Fruit fly (Drosophila melanogaster) whole organism, wandering third instar larva: ENCODE data around the gene Ugt302K1.

Experiments
- CG32264 ChIP-seq: fragments of 200-800 bp; sonication (Bioruptor generic); optimal IDR thresholded peaks from 2 replicates; lab custom pipeline; 2016; ENCODE audit warnings: missing biosample characterization, missing genetic modification characterization
- CG9705 ChIP-seq: fragments of 200-800 bp; sonication (Bioruptor generic); optimal IDR thresholded peaks from 2 replicates; lab custom pipeline; 2018; ENCODE audit warnings: missing biosample characterization, mild to moderate bottlenecking, missing genetic modification characterization
- CrebA ChIP-seq: fragments of 200-800 bp; sonication (Bioruptor generic); optimal IDR thresholded peaks from 2 replicates; lab custom pipeline; 2016; ENCODE audit warnings: missing biosample characterization, mild to moderate bottlenecking, missing genetic modification characterization, borderline replicate concordance
- Dfd ChIP-seq: fragments of >200 bp; optimal IDR thresholded peaks from 2 replicates; lab custom pipeline; 2017; ENCODE audit warnings: missing biosample characterization, missing genetic modification characterization
- GATAd ChIP-seq: sonication (Bioruptor generic); optimal IDR thresholded peaks from 2 replicates; lab custom pipeline; 2016; ENCODE audit warnings: missing biosample characterization, missing genetic modification characterization
- HLH106 ChIP-seq: fragments of 200-800 bp; optimal IDR thresholded peaks from 3 replicates; lab custom pipeline; 2019; ENCODE audit warnings: missing biosample characterization, mild to moderate bottlenecking, missing genetic modification characterization, moderate library complexity
- Hnf4 ChIP-seq: fragments of 200-800 bp; sonication (Bioruptor generic); optimal IDR thresholded peaks from 2 replicates; lab custom pipeline; 2016; ENCODE audit warnings: missing biosample characterization, mild to moderate bottlenecking, missing genetic modification characterization
- Hr78 ChIP-seq: fragments of >200 bp; optimal IDR thresholded peaks from 2 replicates; lab custom pipeline; 2017; ENCODE audit warnings: missing biosample characterization, missing genetic modification characterization
- Hr83 ChIP-seq: fragments of 200-300 bp; sonication (Bioruptor generic); optimal IDR thresholded peaks from 2 replicates; lab custom pipeline; 2016; ENCODE audit warnings: missing biosample characterization, mild to moderate bottlenecking, missing genetic modification characterization, moderate library complexity; ENCODE audit not compliant: poor library complexity, severe bottlenecking
- Jra ChIP-seq: sonication (Bioruptor generic); optimal IDR thresholded peaks from 2 replicates; lab custom pipeline; 2016; ENCODE audit warnings: missing biosample characterization, missing genetic modification characterization
- Mio ChIP-seq: sonication (Bioruptor generic); optimal IDR thresholded peaks from 2 replicates; lab custom pipeline; 2016; ENCODE audit warnings: missing biosample characterization, missing genetic modification characterization
- Myc ChIP-seq: fragments of >200 bp; optimal IDR thresholded peaks from 2 replicates; lab custom pipeline; 2017
- OdsH ChIP-seq: fragments of 200-800 bp; sonication (Bioruptor generic); optimal IDR thresholded peaks from 2 replicates; lab custom pipeline; 2016; ENCODE audit warnings: missing biosample characterization, mild to moderate bottlenecking, missing genetic modification characterization
- Rel ChIP-seq, 2 experiments: fragments of 200-800 bp; sonication (Bioruptor generic) in 1 of 2; optimal IDR thresholded peaks; 2 replicates in 1 of 2; 3 replicates in 1 of 2; lab custom pipeline; 2016 to 2019; ENCODE audit warnings: mild to moderate bottlenecking in 2 of 2, missing biosample characterization in 2 of 2, missing genetic modification characterization in 2 of 2, moderate library complexity in 1 of 2
- Sp1 ChIP-seq: fragments of 200-800 bp; sonication (Bioruptor generic); optimal IDR thresholded peaks from 3 replicates; lab custom pipeline; 2019; ENCODE audit warnings: missing biosample characterization, mild to moderate bottlenecking, missing genetic modification characterization, moderate library complexity
- Vsx2 ChIP-seq: fragments of 200-300, 225-300 bp; sonication (Bioruptor generic); optimal IDR thresholded peaks from 2 replicates; lab custom pipeline; 2018; ENCODE audit warnings: missing biosample characterization, missing genetic modification characterization; ENCODE audit not compliant: partially characterized antibody
- br ChIP-seq: fragments of 200-800 bp; sonication (Bioruptor generic); optimal IDR thresholded peaks from 2 replicates; lab custom pipeline; 2016; ENCODE audit warnings: missing biosample characterization, missing genetic modification characterization
- brk ChIP-seq: fragments of 200-800 bp; sonication (Bioruptor generic); optimal IDR thresholded peaks from 2 replicates; lab custom pipeline; 2016; ENCODE audit warnings: missing biosample characterization, mild to moderate bottlenecking, missing genetic modification characterization
- dl ChIP-seq, 2 experiments: fragments of 175-275, 200-275 bp in 1 of 2; fragments of 200-275 bp in 1 of 2; sonication (Bioruptor generic); optimal IDR thresholded peaks; lab custom pipeline; 2018; ENCODE audit warnings: mild to moderate bottlenecking in 2 of 2, missing biosample characterization in 2 of 2, missing genetic modification characterization in 2 of 2, moderate library complexity in 2 of 2; ENCODE audit not compliant: partially characterized antibody in 2 of 2, insufficient read depth in 1 of 2
- dsf ChIP-seq: sonication (Bioruptor generic); optimal IDR thresholded peaks from 2 replicates; lab custom pipeline; 2016; ENCODE audit warnings: missing biosample characterization, missing genetic modification characterization, borderline replicate concordance
- ey ChIP-seq: fragments of 200-800 bp; sonication (Bioruptor generic); optimal IDR thresholded peaks from 2 replicates; lab custom pipeline; 2016; ENCODE audit warnings: missing biosample characterization, missing genetic modification characterization
- foxo ChIP-seq, 2 experiments: fragments of 200-800 bp; sonication (Bioruptor generic); optimal IDR thresholded peaks; 2 replicates in 1 of 2; 3 replicates in 1 of 2; lab custom pipeline; 2016 to 2017; ENCODE audit warnings: missing biosample characterization in 2 of 2, missing genetic modification characterization in 2 of 2
- fru ChIP-seq: fragments of 200-800 bp; sonication (Bioruptor generic); optimal IDR thresholded peaks from 3 replicates; lab custom pipeline; 2016; ENCODE audit warnings: missing biosample characterization, mild to moderate bottlenecking, missing genetic modification characterization
- h ChIP-seq: fragments of 200-800 bp; sonication (Bioruptor generic); optimal IDR thresholded peaks from 3 replicates; lab custom pipeline; 2016; ENCODE audit warnings: missing biosample characterization, mild to moderate bottlenecking, missing genetic modification characterization
- jim ChIP-seq: fragments of 175-275, 200-325 bp; sonication (Bioruptor generic); optimal IDR thresholded peaks from 2 replicates; lab custom pipeline; 2016; ENCODE audit warnings: missing biosample characterization, mild to moderate bottlenecking, missing genetic modification characterization
- lola ChIP-seq: fragments of >200 bp; optimal IDR thresholded peaks from 2 replicates; lab custom pipeline; 2017; ENCODE audit warnings: missing biosample characterization, missing genetic modification characterization
- pan ChIP-seq: fragments of >200 bp; optimal IDR thresholded peaks from 2 replicates; lab custom pipeline; 2017
- psq ChIP-seq: fragments of 200-800 bp; sonication (Bioruptor generic); optimal IDR thresholded peaks from 3 replicates; lab custom pipeline; 2017; ENCODE audit warnings: missing biosample characterization, mild to moderate bottlenecking, missing genetic modification characterization, moderate library complexity
- rgr ChIP-seq: fragments of 200-800 bp; sonication (Bioruptor generic); optimal IDR thresholded peaks from 3 replicates; lab custom pipeline; 2016; ENCODE audit warnings: missing biosample characterization, mild to moderate bottlenecking, missing genetic modification characterization
- sage ChIP-seq: fragments of 200-800 bp; sonication (Bioruptor generic); optimal IDR thresholded peaks from 2 replicates; lab custom pipeline; 2016; ENCODE audit warnings: missing biosample characterization, mild to moderate bottlenecking, missing genetic modification characterization
- sv ChIP-seq: fragments of 200-800 bp; sonication (Bioruptor generic); optimal IDR thresholded peaks from 3 replicates; lab custom pipeline; 2016; ENCODE audit warnings: missing biosample characterization, missing genetic modification characterization
- tai ChIP-seq: sonication (Bioruptor generic); optimal IDR thresholded peaks from 2 replicates; lab custom pipeline; 2016; ENCODE audit warnings: missing biosample characterization, missing genetic modification characterization
- usp ChIP-seq: fragments of >200 bp; optimal IDR thresholded peaks from 2 replicates; lab custom pipeline; 2017; ENCODE audit warnings: missing biosample characterization, missing genetic modification characterization
- woc ChIP-seq: sonication (Bioruptor generic); optimal IDR thresholded peaks from 2 replicates; lab custom pipeline; 2016; ENCODE audit warnings: missing biosample characterization, mild to moderate bottlenecking, missing genetic modification characterization

Gene Ugt302K1

DNA sequence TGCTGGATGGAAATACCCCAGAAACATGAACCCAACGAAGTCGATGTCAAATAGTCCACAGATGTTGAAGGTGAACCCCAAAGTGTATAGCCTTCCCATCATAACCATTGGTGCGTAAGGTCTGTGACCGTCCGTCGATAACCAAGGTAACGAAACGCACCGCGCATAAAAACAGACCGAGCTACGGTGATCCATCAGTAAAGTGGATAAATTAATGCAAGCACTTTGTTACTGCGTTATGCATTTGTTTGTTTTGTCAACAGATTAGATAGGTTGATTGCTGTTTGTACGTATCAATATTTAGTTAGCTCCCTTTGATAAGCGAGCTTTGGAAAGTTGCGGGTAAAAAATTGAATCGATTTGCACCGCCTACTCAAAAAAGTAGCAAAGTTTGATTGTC lies 24.7 kb upstream of the Ugt302K1 start:
- TF ChIP-seq woc, result no peak
- TF ChIP-seq tai, result no peak
- TF ChIP-seq Myc, result no peak
- no peak for TF ChIP-seq Sp1 (GFP tag; lab: Kevin White, UChicago)
- TF ChIP-seq GATAd (GFP tag; lab: Kevin White, UChicago), result no peak
- TF ChIP-seq Hnf4, result no peak
- no peak for TF ChIP-seq Jra (GFP tag; lab: Kevin White, UChicago)
- TF ChIP-seq Vsx2, result no peak
- no peak for TF ChIP-seq rgr (GFP tag; lab: Kevin White, UChicago)
- TF ChIP-seq Dfd (GFP tag; lab: Kevin White, UChicago), result no peak

DNA sequence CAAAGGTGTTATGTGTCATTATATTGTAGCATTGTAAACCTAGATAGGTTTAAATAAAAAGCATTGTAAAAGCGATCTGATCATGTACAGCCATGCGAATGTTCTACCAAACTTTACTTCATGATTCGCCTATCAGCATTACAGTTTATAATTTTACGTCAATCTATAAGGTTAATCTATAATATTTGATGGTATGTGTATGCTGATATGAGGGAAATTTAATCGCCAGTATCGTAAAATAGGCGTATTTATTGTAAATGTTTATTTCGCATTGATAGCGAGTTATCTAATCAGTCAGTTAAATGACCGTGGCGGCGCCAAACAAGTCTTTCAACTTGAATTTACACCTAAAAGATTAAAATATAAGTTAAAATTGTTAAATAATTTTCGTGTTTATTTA lies 23.9 kb upstream of the Ugt302K1 start:
- TF ChIP-seq ey (GFP tag; lab: Kevin White, UChicago) (no peak), Hnf4 (no peak), rgr (GFP tag; lab: Kevin White, UChicago) (no peak), Vsx2 (no peak), usp (GFP tag; lab: Kevin White, UChicago) (no peak), dsf (no peak), CrebA (no peak), h (GFP tag; lab: Kevin White, UChicago) (no peak), fru (GFP tag; lab: Kevin White, UChicago) (no peak), dl (GFP tag; optimal IDR thresholded peaks at IDR 0.05; lab: Kevin White, UChicago; ENCODE audit: insufficient read depth in 1 of 2, partially characterized antibody in 2 of 2) (no peak), CG32264 (GFP tag; lab: Kevin White, UChicago) (no peak), psq (GFP tag; lab: Kevin White, UChicago) (no peak), Hr83 (GFP tag; lab: Kevin White, UChicago) (no peak), tai (no peak), woc (no peak), Myc (no peak), jim (GFP tag; lab: Kevin White, UChicago) (no peak)

DNA sequence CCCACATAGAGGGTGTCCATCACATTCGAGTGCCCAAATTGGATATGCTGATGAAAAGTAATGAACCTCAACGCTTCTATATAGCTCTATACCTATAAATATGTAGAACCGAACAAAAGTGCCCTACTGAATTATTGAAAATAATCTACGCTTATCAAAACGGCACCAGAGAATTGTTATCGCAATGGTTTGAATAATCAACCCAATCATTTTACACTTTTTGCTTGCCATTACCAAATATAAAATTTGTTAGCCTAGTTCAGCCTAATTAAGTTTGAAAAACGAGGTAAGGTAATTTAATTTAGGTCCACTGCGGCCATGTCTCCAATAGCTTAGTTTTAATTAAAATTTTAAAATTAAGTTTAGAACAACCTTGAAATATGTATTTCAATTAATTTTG lies 22.1 kb upstream of the Ugt302K1 start:
- TF ChIP-seq Hr83 (GFP tag; lab: Kevin White, UChicago), result no peak
- no peak for TF ChIP-seq pan (lab: Kevin White, UChicago)
- no peak for TF ChIP-seq tai
- TF ChIP-seq GATAd (GFP tag; lab: Kevin White, UChicago), result no peak
- TF ChIP-seq dsf, result no peak
- no peak for TF ChIP-seq sage (GFP tag; lab: Kevin White, UChicago)
- no peak for TF ChIP-seq foxo (GFP tag; optimal IDR thresholded peaks at IDR 0.05; lab: Kevin White, UChicago)
- no peak for TF ChIP-seq woc
- TF ChIP-seq ey (GFP tag; lab: Kevin White, UChicago), result no peak

DNA sequence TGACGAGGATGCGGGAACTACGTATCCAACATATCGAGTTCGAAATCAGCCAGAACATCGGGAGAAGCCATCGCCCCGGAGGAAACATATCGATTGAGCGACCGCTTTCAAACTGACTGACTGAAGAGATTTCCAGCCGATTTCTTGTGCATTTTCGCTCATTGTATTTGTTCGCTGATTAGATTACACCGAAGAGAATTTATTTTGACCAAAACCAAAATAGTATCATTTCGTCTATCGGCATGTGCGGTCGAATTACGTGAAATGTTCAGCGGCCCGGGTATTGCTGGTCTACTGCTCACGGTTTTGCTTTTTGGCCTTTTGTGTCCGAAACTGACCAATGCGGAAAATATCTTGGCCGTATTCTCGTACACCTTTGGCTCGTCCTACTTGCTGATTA lies 21.7 kb upstream of the Ugt302K1 start, which contains the start of the genes Ugt304A1 and Ugt303A1:
Ugt304A1 (minus strand) TSS at position 101 of the 400 bp plus-strand sequence.
Ugt303A1 (plus strand) TSS at position 222 of the 400 bp plus-strand sequence.
- TF ChIP-seq br (GFP tag; lab: Kevin White, UChicago) (no peak), OdsH (GFP tag; lab: Kevin White, UChicago) (no peak), Sp1 (GFP tag; lab: Kevin White, UChicago) (no peak), brk (GFP tag; lab: Kevin White, UChicago) (no peak), Rel (GFP tag; optimal IDR thresholded peaks at IDR 0.05; lab: Kevin White, UChicago) (no peak), Rel (tag; optimal IDR thresholded peaks at IDR 0.05; lab: Kevin White, UChicago) (no peak), ey (GFP tag; lab: Kevin White, UChicago) (no peak), usp (GFP tag; lab: Kevin White, UChicago) (no peak), Mio (no peak), h (GFP tag; lab: Kevin White, UChicago) (no peak), CG9705 (GFP tag; lab: Kevin White, UChicago) (no peak), sv (no peak)

DNA sequence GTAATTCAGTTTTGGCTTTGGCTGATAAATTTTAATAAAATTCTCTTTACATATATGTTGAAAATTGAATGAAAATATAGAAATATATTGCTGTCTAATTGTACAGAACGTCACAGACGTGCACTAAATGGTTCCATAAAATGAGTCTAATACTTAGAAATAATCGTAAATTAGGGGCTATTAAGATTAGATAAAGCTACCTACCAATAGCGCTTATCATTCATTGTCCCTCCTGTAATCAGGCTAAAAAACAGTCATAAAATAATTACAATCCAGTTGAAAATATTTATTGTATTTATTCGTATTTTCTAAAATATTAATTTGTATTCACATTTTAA lies 19.5 kb upstream of the Ugt302K1 start:
- TF ChIP-seq HLH106 (tag; lab: Kevin White, UChicago) (no peak), rgr (GFP tag; lab: Kevin White, UChicago) (no peak), lola (GFP tag; lab: Kevin White, UChicago) (no peak), Hr78 (no peak), CrebA (peak; percentile 58), ey (GFP tag; lab: Kevin White, UChicago) (no peak)
- TF ChIP-seq, all 38 proteins: peak for 1
